Fruit fly (Drosophila melanogaster) whole organism, embryonic: Measurements from ENCODE around the gene sky.

ENCODE experiments used
- CG11696 ChIP-seq: fragments of 200-800 bp; sonication (Bioruptor generic); IDR thresholded peaks from 2 replicates; pipeline ENCODE4 v1.3.6; 2022; ENCODE audit warnings: missing biosample characterization, missing genetic modification characterization
- CG12744 ChIP-seq: fragments of 200-800 bp; sonication (Bioruptor generic); optimal IDR thresholded peaks from 2 replicates; lab custom pipeline; 2016; ENCODE audit warnings: missing biosample characterization, missing genetic modification characterization
- CG13775 ChIP-seq: fragments of 200-800 bp; sonication (Bioruptor generic); optimal IDR thresholded peaks from 3 replicates; lab custom pipeline; 2017; ENCODE audit warnings: missing biosample characterization, mild to moderate bottlenecking, missing genetic modification characterization
- CG34376 ChIP-seq: fragments of 200-800 bp; sonication (Bioruptor generic); optimal IDR thresholded peaks from 2 replicates; lab custom pipeline; 2018; ENCODE audit warnings: missing biosample characterization, mild to moderate bottlenecking, missing genetic modification characterization
- CG7786 ChIP-seq: fragments of 200-800 bp; sonication (Bioruptor generic); optimal IDR thresholded peaks from 2 replicates; lab custom pipeline; 2016; ENCODE audit warnings: missing biosample characterization, missing genetic modification characterization
- CG8478 ChIP-seq: fragments of >200 bp; optimal IDR thresholded peaks from 2 replicates; lab custom pipeline; 2018
- D19A ChIP-seq: fragments of 200-800 bp; optimal IDR thresholded peaks from 3 replicates; lab custom pipeline; 2019; ENCODE audit warnings: missing biosample characterization, mild to moderate bottlenecking, missing genetic modification characterization, moderate library complexity
- Dll ChIP-seq: fragments of 200-800 bp; sonication (Bioruptor generic); IDR thresholded peaks from 4 replicates; pipeline ENCODE4 v1.3.6; 2022; ENCODE audit warnings: missing biosample characterization, missing genetic modification characterization; ENCODE audit not compliant: partially characterized antibody
- Gug ChIP-seq: fragments of 200-800 bp; sonication (Bioruptor generic); IDR thresholded peaks from 4 replicates; pipeline ENCODE4 v1.3.6; 2022; ENCODE audit warnings: missing biosample characterization, missing genetic modification characterization
- H2.0 ChIP-seq: fragments of 200-800 bp; sonication (Bioruptor generic); IDR thresholded peaks from 2 replicates; pipeline ENCODE4 v1.3.6; 2022; ENCODE audit warnings: missing biosample characterization, missing genetic modification characterization
- Poxn ChIP-seq: fragments of 200-800 bp; sonication (Bioruptor generic); IDR thresholded peaks from 2 replicates; pipeline ENCODE4 v1.3.6; 2022; ENCODE audit warnings: missing biosample characterization, missing genetic modification characterization
- sr ChIP-seq: fragments of 200-800 bp; sonication (Bioruptor generic); IDR thresholded peaks from 3 replicates; pipeline ENCODE4 v1.3.6; 2022; ENCODE audit warnings: missing biosample characterization, missing genetic modification characterization
- tap ChIP-seq: fragments of 200-800 bp; optimal IDR thresholded peaks from 3 replicates; lab custom pipeline; 2019; ENCODE audit warnings: missing biosample characterization, mild to moderate bottlenecking, missing genetic modification characterization, moderate library complexity

dm6 chr2L:20852092-20852628 lies 66.6 kb downstream of the sky start, which contains the start of gene twit:
- TF ChIP-seq sr (GFP tag; lab: Robert Waterston, UW) (no peak), CG11696 (GFP tag; lab: Robert Waterston, UW) (no peak), CG8478 (lab: Kevin White, UChicago) (no peak), tap (tag; lab: Kevin White, UChicago) (no peak), H2.0 (GFP tag; lab: Robert Waterston, UW) (no peak), D19A (no peak), Poxn (GFP tag; lab: Robert Waterston, UW) (no peak), Gug (GFP tag; lab: Robert Waterston, UW) (no peak), CG34376 (GFP tag; lab: Kevin White, UChicago) (no peak), CG13775 (no peak), Dll (GFP tag; lab: Robert Waterston, UW) (no peak), CG12744 (GFP tag; lab: Kevin White, UChicago) (no peak), CG7786 (GFP tag; lab: Kevin White, UChicago) (no peak)
